Fruit fly (Drosophila melanogaster) whole organism, embryonic: ENCODE results near the gene CG32642.

ENCODE experiments used
- CG10431 ChIP-seq: fragments of 200-800 bp; sonication (Bioruptor generic); optimal IDR thresholded peaks from 3 replicates; lab custom pipeline; 2018; ENCODE audit warnings: missing biosample characterization, mild to moderate bottlenecking, missing genetic modification characterization
- CG10462 ChIP-seq: fragments of 200-800 bp; sonication (Bioruptor generic); optimal IDR thresholded peaks from 2 replicates; lab custom pipeline; 2016; ENCODE audit warnings: missing biosample characterization, missing genetic modification characterization
- CG10654 ChIP-seq: fragments of 200-800 bp; sonication (Bioruptor generic); optimal IDR thresholded peaks from 2 replicates; lab custom pipeline; 2016; ENCODE audit warnings: missing biosample characterization, missing genetic modification characterization
- CG11504 ChIP-seq: fragments of 200-800 bp; sonication (Bioruptor generic); optimal IDR thresholded peaks from 3 replicates; lab custom pipeline; 2019; ENCODE audit warnings: missing biosample characterization, mild to moderate bottlenecking, missing genetic modification characterization, moderate library complexity
- CG14667 ChIP-seq: fragments of 200-800 bp; sonication (Bioruptor generic); IDR thresholded peaks from 2 replicates; pipeline ENCODE4 v1.3.6; 2022; ENCODE audit warnings: missing biosample characterization, missing genetic modification characterization
- CG14965 ChIP-seq: fragments of 200-800 bp; sonication (Bioruptor generic); optimal IDR thresholded peaks from 2 replicates; lab custom pipeline; 2016; ENCODE audit warnings: missing biosample characterization, missing genetic modification characterization, borderline replicate concordance
- CG15073 ChIP-seq: fragments of 200-800 bp; sonication (Bioruptor generic); optimal IDR thresholded peaks from 2 replicates; lab custom pipeline; 2016; ENCODE audit warnings: missing biosample characterization, missing genetic modification characterization
- CG1603 ChIP-seq: fragments of 200-800 bp; sonication (Bioruptor generic); optimal IDR thresholded peaks from 2 replicates; lab custom pipeline; 2019; ENCODE audit warnings: missing biosample characterization, mild to moderate bottlenecking, missing genetic modification characterization, moderate library complexity
- CG31224 ChIP-seq: fragments of 200-800 bp; sonication (Bioruptor generic); IDR thresholded peaks from 2 replicates; pipeline ENCODE4 v1.3.6; 2022; ENCODE audit warnings: missing biosample characterization, missing genetic modification characterization
- CG32767 ChIP-seq: fragments of 200-800 bp; sonication (Bioruptor generic); IDR thresholded peaks from 2 replicates; pipeline ENCODE4 v1.3.6; 2022; ENCODE audit warnings: missing biosample characterization, missing genetic modification characterization
- CG4424 ChIP-seq: fragments of 200-800 bp; sonication (Bioruptor generic); optimal IDR thresholded peaks from 3 replicates; lab custom pipeline; 2016; ENCODE audit warnings: missing biosample characterization, missing genetic modification characterization
- CG5245 ChIP-seq: fragments of 200-800 bp; sonication (Bioruptor generic); optimal IDR thresholded peaks from 3 replicates; lab custom pipeline; 2016; ENCODE audit warnings: missing biosample characterization, missing genetic modification characterization
- CG6854 ChIP-seq: fragments of 200-800 bp; sonication (Bioruptor generic); optimal IDR thresholded peaks from 3 replicates; lab custom pipeline; 2017; ENCODE audit warnings: missing biosample characterization, mild to moderate bottlenecking, missing genetic modification characterization
- CG7372 ChIP-seq: fragments of 200-800 bp; sonication (Bioruptor generic); IDR thresholded peaks from 2 replicates; pipeline ENCODE4 v1.3.6; 2022; ENCODE audit warnings: missing biosample characterization, missing genetic modification characterization
- CG7987 ChIP-seq: fragments of 200-800 bp; sonication (Bioruptor generic); optimal IDR thresholded peaks from 2 replicates; lab custom pipeline; 2018; ENCODE audit warnings: missing biosample characterization, mild to moderate bottlenecking, missing genetic modification characterization, moderate library complexity
- CG8281 ChIP-seq: fragments of 200-800 bp; sonication (Bioruptor generic); optimal IDR thresholded peaks from 2 replicates; lab custom pipeline; 2018; ENCODE audit warnings: missing biosample characterization, mild to moderate bottlenecking, missing genetic modification characterization, moderate library complexity
- CG8765 ChIP-seq: fragments of 200-800 bp; sonication (Bioruptor generic); IDR thresholded peaks from 2 replicates; pipeline ENCODE4 v1.3.6; 2022; ENCODE audit warnings: missing biosample characterization, missing genetic modification characterization
- CG9437 ChIP-seq: fragments of 200-800 bp; sonication (Bioruptor generic); optimal IDR thresholded peaks from 2 replicates; lab custom pipeline; 2018; ENCODE audit warnings: missing biosample characterization, mild to moderate bottlenecking, missing genetic modification characterization
- CG9727 ChIP-seq: fragments of 200-800 bp; sonication (Bioruptor generic); optimal IDR thresholded peaks from 3 replicates; lab custom pipeline; 2017; ENCODE audit warnings: missing biosample characterization, mild to moderate bottlenecking, missing genetic modification characterization
- CTCF ChIP-seq: fragments of 200-800 bp; sonication (Bioruptor generic); optimal IDR thresholded peaks from 2 replicates; lab custom pipeline; 2017; ENCODE audit warnings: missing biosample characterization, mild to moderate bottlenecking, missing genetic modification characterization, moderate library complexity
- Chrac-16 ChIP-seq: fragments of 200-800 bp; sonication (Bioruptor generic); optimal IDR thresholded peaks from 3 replicates; lab custom pipeline; 2016; ENCODE audit warnings: missing biosample characterization, missing genetic modification characterization
- D19B ChIP-seq: fragments of 200-800 bp; sonication (Bioruptor generic); optimal IDR thresholded peaks from 2 replicates; lab custom pipeline; 2017; ENCODE audit warnings: missing biosample characterization, mild to moderate bottlenecking, missing genetic modification characterization
- Dek ChIP-seq: fragments of 200-800 bp; sonication (Bioruptor generic); optimal IDR thresholded peaks from 3 replicates; lab custom pipeline; 2019; ENCODE audit warnings: missing biosample characterization, mild to moderate bottlenecking, missing genetic modification characterization, moderate library complexity
- Doc3 ChIP-seq: fragments of 200-800 bp; sonication (Bioruptor generic); IDR thresholded peaks from 3 replicates; pipeline ENCODE4 v1.3.6; 2022; ENCODE audit warnings: missing biosample characterization, missing genetic modification characterization; ENCODE audit not compliant: partially characterized antibody
- Hmx ChIP-seq: fragments of 200-800 bp; sonication (Bioruptor generic); optimal IDR thresholded peaks from 2 replicates; lab custom pipeline; 2016; ENCODE audit warnings: missing biosample characterization, missing genetic modification characterization
- Jarid2 ChIP-seq: fragments of 200-800 bp; sonication (Bioruptor generic); optimal IDR thresholded peaks from 3 replicates; lab custom pipeline; 2017; ENCODE audit warnings: mild to moderate bottlenecking, missing biosample characterization, missing genetic modification reagents, missing genetic modification characterization
- NK7.1 ChIP-seq: fragments of 200-800 bp; sonication (Bioruptor generic); optimal IDR thresholded peaks from 3 replicates; lab custom pipeline; 2016; ENCODE audit warnings: missing biosample characterization, missing genetic modification characterization
- PHDP ChIP-seq: fragments of 200-800 bp; sonication (Bioruptor generic); optimal IDR thresholded peaks from 3 replicates; lab custom pipeline; 2018; ENCODE audit warnings: missing biosample characterization, mild to moderate bottlenecking, missing genetic modification characterization, moderate library complexity
- Side ChIP-seq: fragments of 200-800 bp; sonication (Bioruptor generic); optimal IDR thresholded peaks from 2 replicates; lab custom pipeline; 2016; ENCODE audit warnings: missing biosample characterization, missing genetic modification characterization
- Vsx1 ChIP-seq: fragments of 200-800 bp; sonication (Bioruptor generic); optimal IDR thresholded peaks from 2 replicates; lab custom pipeline; 2017; ENCODE audit warnings: missing biosample characterization, mild to moderate bottlenecking, missing genetic modification characterization, missing genetic modification reagents
- Xbp1 ChIP-seq: fragments of 200-800 bp; sonication (Bioruptor generic); optimal IDR thresholded peaks from 3 replicates; lab custom pipeline; 2016; ENCODE audit warnings: missing biosample characterization, mild to moderate bottlenecking, missing genetic modification characterization
- amos ChIP-seq: fragments of 200-800 bp; sonication (Bioruptor generic); IDR thresholded peaks from 2 replicates; pipeline ENCODE4 v1.3.6; 2022; ENCODE audit warnings: missing biosample characterization, missing genetic modification characterization; ENCODE audit not compliant: partially characterized antibody
- ash1 ChIP-seq: fragments of 200-800 bp; sonication (Bioruptor generic); optimal IDR thresholded peaks from 2 replicates; lab custom pipeline; 2018; ENCODE audit warnings: missing biosample characterization, mild to moderate bottlenecking, missing genetic modification characterization
- bsh ChIP-seq, 2 experiments: fragments of 200-800 bp; sonication (Bioruptor generic); optimal IDR thresholded peaks; 2 replicates each; lab custom pipeline; 2017 to 2018; ENCODE audit warnings: mild to moderate bottlenecking in 2 of 2, missing biosample characterization in 2 of 2, missing genetic modification characterization in 2 of 2, moderate library complexity in 1 of 2
- cas ChIP-seq: fragments of 200-800 bp; sonication (Bioruptor generic); IDR thresholded peaks from 2 replicates; pipeline ENCODE4 v1.3.6; 2022; ENCODE audit warnings: missing biosample characterization, missing genetic modification characterization
- dysf ChIP-seq: fragments of 200-800 bp; sonication (Bioruptor generic); IDR thresholded peaks from 3 replicates; pipeline ENCODE4 v1.3.6; 2022; ENCODE audit warnings: missing biosample characterization, missing genetic modification characterization
- gcm ChIP-seq: fragments of 200-800 bp; sonication (Bioruptor generic); optimal IDR thresholded peaks from 2 replicates; lab custom pipeline; 2019; ENCODE audit warnings: missing biosample characterization, mild to moderate bottlenecking, missing genetic modification characterization, moderate library complexity
- lmd ChIP-seq: fragments of 200-800 bp; sonication (Bioruptor generic); IDR thresholded peaks from 2 replicates; pipeline ENCODE4 v1.3.6; 2022; ENCODE audit warnings: missing biosample characterization, missing genetic modification characterization
- mld ChIP-seq: fragments of 200-800 bp; sonication (Bioruptor generic); IDR thresholded peaks from 3 replicates; pipeline ENCODE4 v1.3.6; 2022; ENCODE audit warnings: missing biosample characterization, missing genetic modification characterization; ENCODE audit not compliant: partially characterized antibody
- nerfin-2 ChIP-seq: fragments of 200-800 bp; sonication (Bioruptor generic); IDR thresholded peaks from 2 replicates; pipeline ENCODE4 v1.3.6; 2022; ENCODE audit warnings: missing biosample characterization, missing genetic modification characterization; ENCODE audit not compliant: partially characterized antibody
- org-1 ChIP-seq: fragments of 200-800 bp; sonication (Bioruptor generic); optimal IDR thresholded peaks from 2 replicates; lab custom pipeline; 2017; ENCODE audit warnings: missing biosample characterization, missing genetic modification characterization
- p53 ChIP-seq: fragments of 200-800 bp; sonication (Bioruptor generic); optimal IDR thresholded peaks from 2 replicates; lab custom pipeline; 2016; ENCODE audit warnings: missing biosample characterization, missing genetic modification characterization
- pan ChIP-seq, 4 experiments: fragments of >200 bp in 3 of 4; fragments of 200-800 bp in 1 of 4; sonication (Bioruptor generic) in 1 of 4; optimal IDR thresholded peaks in 3 of 4; IDR thresholded peaks in 1 of 4; 2 replicates each; pipeline versions ENCODE4 v1.3.6 to Lab custom; 2017 to 2022; ENCODE audit warnings: missing biosample characterization in 2 of 4, missing genetic modification characterization in 2 of 4, mixed read lengths in 1 of 4
- pb ChIP-seq: fragments of 200-800 bp; sonication (Bioruptor generic); optimal IDR thresholded peaks from 3 replicates; lab custom pipeline; 2016; ENCODE audit warnings: missing biosample characterization, missing genetic modification characterization
- pum ChIP-seq: fragments of 200-800 bp; sonication (Bioruptor generic); optimal IDR thresholded peaks from 2 replicates; lab custom pipeline; 2016; ENCODE audit warnings: missing biosample characterization, missing genetic modification characterization
- repo ChIP-seq: fragments of 200-800 bp; sonication (Bioruptor generic); optimal IDR thresholded peaks from 2 replicates; lab custom pipeline; 2016; ENCODE audit warnings: missing biosample characterization, missing genetic modification characterization
- slbo ChIP-seq: fragments of 200-800 bp; sonication (Bioruptor generic); IDR thresholded peaks from 2 replicates; pipeline ENCODE4 v1.3.6; 2022; ENCODE audit warnings: missing biosample characterization, missing genetic modification characterization
- so ChIP-seq: fragments of 200-800 bp; sonication (Bioruptor generic); IDR thresholded peaks from 3 replicates; pipeline ENCODE4 v1.3.6; 2022; ENCODE audit warnings: missing biosample characterization, missing genetic modification characterization
- sqz ChIP-seq: fragments of 200-800 bp; sonication (Bioruptor generic); optimal IDR thresholded peaks from 3 replicates; lab custom pipeline; 2018; ENCODE audit warnings: missing biosample characterization, mild to moderate bottlenecking, missing genetic modification characterization
- toy ChIP-seq: fragments of 200-800 bp; sonication (Bioruptor generic); IDR thresholded peaks from 2 replicates; pipeline ENCODE4 v1.3.6; 2022; ENCODE audit warnings: missing biosample characterization, missing genetic modification characterization
- wek ChIP-seq: fragments of 200-800 bp; sonication (Bioruptor generic); optimal IDR thresholded peaks from 3 replicates; lab custom pipeline; 2018; ENCODE audit warnings: missing biosample characterization, mild to moderate bottlenecking, missing genetic modification characterization, moderate library complexity
- zfh1 ChIP-seq: fragments of 200-800 bp; sonication (Bioruptor generic); IDR thresholded peaks from 3 replicates; pipeline ENCODE4 v1.3.6; 2022; ENCODE audit warnings: missing biosample characterization, missing genetic modification characterization

CG32642 gene

DNA sequence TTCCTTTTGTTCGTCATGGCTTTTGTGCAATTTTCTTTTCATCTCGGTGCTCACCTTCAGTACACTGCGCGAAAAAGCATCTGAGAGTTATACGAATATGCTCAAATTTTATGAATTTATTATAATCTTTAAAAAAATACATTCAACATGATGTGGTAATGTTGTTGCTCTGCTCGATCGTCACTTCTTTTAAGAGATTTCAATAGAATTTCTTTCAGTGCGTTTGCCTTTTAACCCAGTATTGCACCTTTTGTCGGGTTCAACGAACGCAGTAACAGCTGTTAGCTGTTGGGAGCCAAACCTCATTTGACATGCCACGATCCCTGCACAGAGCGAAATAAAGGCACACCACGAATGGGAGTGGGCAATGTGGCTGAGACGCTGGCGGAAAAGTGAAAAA, 19.1 kb upstream of the CG32642 start (continued):
- no peak for TF ChIP-seq CG6854 (GFP tag; lab: Kevin White, UChicago)
- TF ChIP-seq Jarid2 (GFP tag; lab: Kevin White, UChicago): no peak
- TF ChIP-seq CG7372 (GFP tag; lab: Robert Waterston, UW): no peak
- no peak for TF ChIP-seq CG9437
- no peak for TF ChIP-seq mld (GFP tag; lab: Robert Waterston, UW)
- no peak for TF ChIP-seq pb
- no peak for TF ChIP-seq CG10431 (GFP tag; lab: Kevin White, UChicago)
- no peak for TF ChIP-seq CG8281 (tag; lab: Kevin White, UChicago)
- TF ChIP-seq nerfin-2 (GFP tag; lab: Robert Waterston, UW): no peak
- no peak for TF ChIP-seq CG7987
- TF ChIP-seq Xbp1: no peak
- no peak for TF ChIP-seq slbo (GFP tag; lab: Robert Waterston, UW)
- no peak for TF ChIP-seq Side (GFP tag; lab: Kevin White, UChicago)
- TF ChIP-seq lmd (GFP tag; lab: Robert Waterston, UW): no peak
- TF ChIP-seq CG9727: peak; percentile 52
- TF ChIP-seq CG31224 (GFP tag; lab: Robert Waterston, UW): no peak
- TF ChIP-seq gcm (GFP tag; lab: Kevin White, UChicago): no peak
- no peak for TF ChIP-seq CG14965 (GFP tag; lab: Kevin White, UChicago)
- no peak for TF ChIP-seq org-1 (GFP tag; lab: Kevin White, UChicago)
- no peak for TF ChIP-seq pan (optimal IDR thresholded peaks at IDR 0.05; lab: Kevin White, UChicago)
- no peak for TF ChIP-seq pan (GFP tag; optimal IDR thresholded peaks at IDR 0.05 in 1 of 2, IDR thresholded peaks at IDR 0.05 in 1 of 2)
- TF ChIP-seq CG11504: peak; percentile 13
- no peak for TF ChIP-seq CG10654
- peak in 1 of 2 experiments; percentile 19 for TF ChIP-seq bsh (GFP tag; optimal IDR thresholded peaks at IDR 0.05; lab: Kevin White, UChicago)
- TF ChIP-seq p53 (GFP tag; lab: Kevin White, UChicago): no peak
- TF ChIP-seq Doc3 (GFP tag; lab: Robert Waterston, UW): no peak
- TF ChIP-seq CG1603 (tag; lab: Kevin White, UChicago): peak; percentile 25
- no peak for TF ChIP-seq CG5245 (GFP tag; lab: Kevin White, UChicago)
- no peak for TF ChIP-seq CG14667 (GFP tag; lab: Robert Waterston, UW)
- TF ChIP-seq ash1 (GFP tag; lab: Kevin White, UChicago): no peak
- no peak for TF ChIP-seq pum (GFP tag; lab: Kevin White, UChicago)
- no peak for TF ChIP-seq CG32767
- TF ChIP-seq amos (GFP tag; lab: Robert Waterston, UW): no peak
- no peak for TF ChIP-seq CG8765 (GFP tag; lab: Robert Waterston, UW)
- no peak for TF ChIP-seq so (GFP tag; lab: Robert Waterston, UW)
- TF ChIP-seq NK7.1: no peak
- no peak for TF ChIP-seq cas (GFP tag; lab: Robert Waterston, UW)
- TF ChIP-seq Dek (tag; lab: Kevin White, UChicago): no peak
- no peak for TF ChIP-seq wek (GFP tag; lab: Kevin White, UChicago)
- TF ChIP-seq toy (GFP tag; lab: Robert Waterston, UW): no peak
- no peak for TF ChIP-seq sqz (GFP tag; lab: Kevin White, UChicago)
- TF ChIP-seq Hmx (GFP tag; lab: Kevin White, UChicago): no peak
- no peak for TF ChIP-seq dysf (GFP tag; lab: Robert Waterston, UW)
- no peak for TF ChIP-seq CG15073
- no peak for TF ChIP-seq Vsx1
- peak; percentile 12 for TF ChIP-seq Chrac-16
- TF ChIP-seq D19B (GFP tag; lab: Kevin White, UChicago): no peak
- TF ChIP-seq CG10462 (GFP tag; lab: Kevin White, UChicago): no peak
- peak; percentile 18 for TF ChIP-seq CG4424 (GFP tag; lab: Kevin White, UChicago)
- no peak for TF ChIP-seq CTCF (GFP tag; lab: Kevin White, UChicago)
- no peak for TF ChIP-seq PHDP (tag; lab: Kevin White, UChicago)
- no peak for TF ChIP-seq zfh1 (GFP tag; lab: Robert Waterston, UW)
- TF ChIP-seq repo (GFP tag; lab: Kevin White, UChicago): no peak
